Worm (Caenorhabditis elegans) whole organism, early embryonic: ENCODE data around the gene ZK742.6.

ENCODE experiments used
- aly-1 ChIP-seq: sonication (generic microtip); optimal IDR thresholded peaks from 2 replicates; lab custom pipeline; 2016; ENCODE audit warnings: missing genetic modification characterization, missing compliant biosample characterization
- hmbx-1 ChIP-seq: sonication (generic microtip); optimal IDR thresholded peaks from 2 replicates; lab custom pipeline; 2016; ENCODE audit warnings: mild to moderate bottlenecking, missing genetic modification characterization, missing compliant biosample characterization

ce11 chrV:7856641-7857040 lies 41.9 kb upstream of the ZK742.6 start:
- TF ChIP-seq aly-1 (no peak), hmbx-1 (tag; lab: Kevin White, UChicago) (no peak)
